Fruit fly (Drosophila melanogaster): Measurements from ENCODE around the gene CG14285.
A peak's percentile ranks its signal among the peaks of the same experiment; 100 is the strongest.

Gene CG14285

DNA sequence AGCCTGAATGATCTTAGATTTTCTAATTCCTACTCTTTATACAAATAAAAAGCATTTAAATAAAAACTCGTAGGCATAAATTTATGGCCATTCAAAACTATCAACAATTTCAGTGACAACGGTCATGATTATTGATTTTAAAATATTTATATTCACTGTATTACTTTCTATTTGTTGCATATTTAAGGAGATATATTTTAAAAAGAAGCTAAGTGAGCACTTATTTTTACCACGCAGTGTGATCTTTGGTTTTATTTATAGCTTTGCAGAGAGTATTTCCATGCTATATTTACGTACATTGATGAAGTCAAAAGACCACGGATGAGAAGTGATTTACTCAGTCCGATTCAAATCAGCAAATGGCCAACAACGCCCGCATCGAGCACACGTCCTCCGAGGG lies at the start of gene CG14285:
TSS of gene CG14285 (plus strand) at position 339 of the 400 bp plus-strand sequence.
- TF ChIP-seq Hr96 (GFP tag; optimal IDR thresholded peaks at IDR 0.05) (no peak), Crg-1 (GFP tag; optimal IDR thresholded peaks at IDR 0.05) (no peak), cic (GFP tag; optimal IDR thresholded peaks at IDR 0.05) (no peak), kay (GFP tag; ENCODE audit: borderline replicate concordance) (no peak), CG33017 (tag; optimal IDR thresholded peaks at IDR 0.05) (no peak), tj (GFP tag; optimal IDR thresholded peaks at IDR 0.05) (no peak), toe (GFP tag; optimal IDR thresholded peaks at IDR 0.05) (no peak), pad (GFP tag; optimal IDR thresholded peaks at IDR 0.05) (no peak), cnc (optimal IDR thresholded peaks at IDR 0.05) (no peak), CG14711 (tag; optimal IDR thresholded peaks at IDR 0.05) (no peak), bab1 (GFP tag; optimal IDR thresholded peaks at IDR 0.05) (no peak), CG1620 (GFP tag; optimal IDR thresholded peaks at IDR 0.05) (no peak), CG7045 (GFP tag; optimal IDR thresholded peaks at IDR 0.05) (no peak)

DNA sequence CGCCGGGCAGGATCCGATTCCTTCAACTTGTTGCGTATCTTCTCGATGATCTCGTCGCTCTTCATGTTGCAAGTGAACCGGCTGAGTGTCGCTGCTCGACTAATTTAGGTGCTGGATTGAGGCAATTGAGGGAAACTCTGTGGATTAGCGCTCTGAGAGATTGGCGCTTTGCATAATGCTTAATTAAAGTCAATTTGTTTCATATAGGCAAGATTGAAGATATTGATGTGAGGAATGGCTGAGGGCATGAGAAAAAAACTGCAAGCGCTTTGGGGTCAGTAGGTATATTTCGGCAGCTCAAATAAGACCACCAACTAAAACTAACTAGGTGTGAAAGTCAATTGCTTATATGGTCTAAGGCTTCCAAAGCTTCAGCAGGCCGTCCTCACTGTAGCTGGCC lies 46.2 kb upstream of the CG14285 start, which contains the start of gene euc:
TSS of gene euc (minus strand) at position 101 of the 400 bp plus-strand sequence.
- TF ChIP-seq CG7045 (GFP tag; optimal IDR thresholded peaks at IDR 0.05) (no peak), Hr96 (GFP tag; optimal IDR thresholded peaks at IDR 0.05) (no peak), CG5204 (GFP tag; optimal IDR thresholded peaks at IDR 0.05) (no peak), toe (GFP tag; optimal IDR thresholded peaks at IDR 0.05) (no peak), CG33017 (tag; optimal IDR thresholded peaks at IDR 0.05) (no peak), CG11617 (GFP tag; optimal IDR thresholded peaks at IDR 0.05) (no peak), ovo (GFP tag; optimal IDR thresholded peaks at IDR 0.05) (no peak), bab1 (GFP tag; optimal IDR thresholded peaks at IDR 0.05) (no peak), cic (GFP tag; optimal IDR thresholded peaks at IDR 0.05) (no peak), CG12768 (GFP tag; optimal IDR thresholded peaks at IDR 0.05) (no peak)

DNA sequence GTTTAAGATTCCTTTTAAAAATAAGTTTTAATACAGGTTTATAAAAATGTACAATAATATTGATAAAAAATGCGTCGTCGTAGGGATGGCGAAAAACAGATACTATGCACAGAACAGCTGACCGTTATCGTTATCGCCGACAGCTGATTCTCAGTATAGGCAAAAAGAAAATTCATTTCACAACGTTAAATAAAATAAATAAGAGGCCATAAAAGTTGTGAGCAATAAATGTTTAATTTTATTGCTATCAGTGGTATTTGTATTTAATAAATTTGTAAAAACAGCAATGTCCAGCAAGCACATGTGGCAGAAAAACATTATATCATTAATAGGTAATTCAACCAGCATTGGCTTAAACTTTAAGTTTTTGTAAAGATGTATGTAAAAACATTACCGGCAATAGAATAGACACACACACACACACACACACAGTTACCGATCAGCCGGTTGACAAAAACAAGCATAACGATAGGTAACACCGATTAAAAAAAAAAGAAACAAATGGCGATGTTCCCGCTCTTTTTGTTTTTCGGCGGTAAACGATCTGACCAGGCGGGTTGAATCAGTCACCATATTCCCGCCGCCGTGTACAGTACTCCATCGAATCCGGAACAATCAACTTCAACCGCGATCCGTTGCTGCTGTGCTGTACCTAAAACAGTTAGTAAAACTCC lies 43.9 kb upstream of the CG14285 start, which contains the start of the genes dnk and Smu1:
TSS of gene dnk (plus strand) at position 133 of the 674 bp plus-strand sequence.
TSS of gene Smu1 (minus strand) at position 462 of the 674 bp plus-strand sequence.
- TF ChIP-seq CG11617 (GFP tag; optimal IDR thresholded peaks at IDR 0.05) (peak; percentile 60), bab1 (GFP tag; optimal IDR thresholded peaks at IDR 0.05) (no peak), CG5204 (GFP tag; optimal IDR thresholded peaks at IDR 0.05) (no peak), Clk (GFP tag; optimal IDR thresholded peaks at IDR 0.05) (no peak), tj (GFP tag; optimal IDR thresholded peaks at IDR 0.05) (peak; percentile 35), CG1620 (GFP tag; optimal IDR thresholded peaks at IDR 0.05) (no peak), kay (GFP tag; ENCODE audit: borderline replicate concordance) (peak; percentile 90)

DNA sequence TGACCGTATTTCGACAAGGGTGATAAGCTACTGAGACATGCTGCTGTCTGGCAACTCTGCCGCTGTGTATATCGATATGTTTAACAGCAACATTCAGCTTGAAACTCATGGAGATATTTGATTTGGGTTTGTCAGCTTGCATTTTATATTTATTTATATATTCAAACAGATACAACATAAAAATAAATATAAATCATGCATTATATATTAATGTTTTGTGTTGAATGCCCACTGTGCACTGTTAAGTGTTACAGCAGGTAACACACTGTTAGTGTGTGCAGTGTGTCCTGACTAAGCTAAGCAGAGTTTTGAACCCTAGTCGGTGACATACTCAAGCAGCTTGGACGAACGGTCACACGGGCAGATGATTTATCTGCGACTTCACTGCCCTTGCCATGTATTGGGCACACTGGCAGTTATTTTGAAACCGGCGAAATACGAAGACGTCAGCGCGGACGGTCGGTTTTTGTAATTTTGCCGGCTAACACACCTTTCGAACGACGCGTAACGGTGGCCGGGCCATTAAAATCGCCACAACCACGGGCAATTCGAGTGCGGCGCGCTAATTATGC lies 41.2 kb upstream of the CG14285 start, which contains the start of the genes snRNP-U1-C and gukh:
TSS of gene snRNP-U1-C (minus strand) at position 37 of the 572 bp plus-strand sequence.
TSS of gene gukh (plus strand) at position 412 of the 572 bp plus-strand sequence.
- peak; percentile 50 for TF ChIP-seq tj (GFP tag; optimal IDR thresholded peaks at IDR 0.05)
- peak; percentile 57 for TF ChIP-seq Mnt (GFP tag; optimal IDR thresholded peaks at IDR 0.05)
- peak; percentile 77 for TF ChIP-seq CG11617 (GFP tag; optimal IDR thresholded peaks at IDR 0.05)
- no peak for TF ChIP-seq cnc (optimal IDR thresholded peaks at IDR 0.05)
- no peak for TF ChIP-seq kay (GFP tag; ENCODE audit: borderline replicate concordance)
- TF ChIP-seq Clk (GFP tag; optimal IDR thresholded peaks at IDR 0.05): peak; percentile 65
- peak; percentile 50 for TF ChIP-seq pad (GFP tag; optimal IDR thresholded peaks at IDR 0.05)
- no peak for TF ChIP-seq Crg-1 (GFP tag; optimal IDR thresholded peaks at IDR 0.05)
- TF ChIP-seq CG14711 (tag; optimal IDR thresholded peaks at IDR 0.05): peak; percentile 81
- peak; percentile 68 for TF ChIP-seq ovo (GFP tag; optimal IDR thresholded peaks at IDR 0.05)
- peak; percentile 24 for TF ChIP-seq Hr96 (GFP tag; optimal IDR thresholded peaks at IDR 0.05)
- peak; percentile 63 for TF ChIP-seq toe (GFP tag; optimal IDR thresholded peaks at IDR 0.05)
- TF ChIP-seq CG33017 (tag; optimal IDR thresholded peaks at IDR 0.05): peak; percentile 78
- TF ChIP-seq CG7101 (tag; optimal IDR thresholded peaks at IDR 0.05): peak; percentile 84
- peak; percentile 70 for TF ChIP-seq CG12768 (GFP tag; optimal IDR thresholded peaks at IDR 0.05)
- TF ChIP-seq bab1 (GFP tag; optimal IDR thresholded peaks at IDR 0.05): peak; percentile 83
- peak; percentile 75 for TF ChIP-seq CG7045 (GFP tag; optimal IDR thresholded peaks at IDR 0.05)
- peak; percentile 67 for TF ChIP-seq CG1620 (GFP tag; optimal IDR thresholded peaks at IDR 0.05)
- TF ChIP-seq CG5204 (GFP tag; optimal IDR thresholded peaks at IDR 0.05): peak; percentile 73
- peak; percentile 39 for TF ChIP-seq cic (GFP tag; optimal IDR thresholded peaks at IDR 0.05)

DNA sequence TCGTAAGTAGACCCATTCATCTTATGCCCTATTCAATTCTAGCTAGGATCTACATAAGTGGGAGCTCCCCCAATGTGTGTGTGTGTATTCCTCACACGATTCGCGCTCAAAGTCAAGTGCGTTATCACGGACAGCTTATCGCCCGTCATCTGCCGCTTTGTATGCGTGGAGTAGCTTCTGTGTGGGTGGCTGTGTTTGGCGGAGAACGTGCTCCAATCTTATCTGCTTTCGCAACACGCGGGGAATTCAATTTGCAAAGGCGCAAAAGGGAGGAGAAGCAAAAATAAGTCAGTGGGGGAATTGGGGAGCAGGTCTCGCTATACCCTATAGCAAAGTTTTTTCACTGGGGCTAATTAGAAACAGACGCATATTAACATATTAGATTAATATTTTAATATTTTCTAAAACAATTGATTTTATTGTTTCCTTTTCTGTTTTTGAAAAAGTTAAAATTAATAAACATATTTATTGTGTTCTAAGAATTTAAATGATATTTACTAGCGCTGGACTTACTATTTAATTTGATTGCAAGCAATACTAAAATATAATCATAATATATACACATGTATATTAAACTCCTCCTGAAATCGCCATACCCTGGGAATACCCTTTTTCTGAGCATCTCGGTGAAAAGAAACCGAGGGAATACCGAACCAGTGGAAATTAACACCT lies 39.6 kb upstream of the CG14285 start:
- peak; percentile 1 for TF ChIP-seq toe (GFP tag; optimal IDR thresholded peaks at IDR 0.05)
- no peak for TF ChIP-seq Hr96 (GFP tag; optimal IDR thresholded peaks at IDR 0.05)
- peak; percentile 57 for TF ChIP-seq CG12768 (GFP tag; optimal IDR thresholded peaks at IDR 0.05)
- TF ChIP-seq CG7101 (tag; optimal IDR thresholded peaks at IDR 0.05): peak; percentile 86
- TF ChIP-seq ovo (GFP tag; optimal IDR thresholded peaks at IDR 0.05): no peak
- peak; percentile 74 for TF ChIP-seq pad (GFP tag; optimal IDR thresholded peaks at IDR 0.05)
- no peak for TF ChIP-seq Clk (GFP tag; optimal IDR thresholded peaks at IDR 0.05)
- TF ChIP-seq tj (GFP tag; optimal IDR thresholded peaks at IDR 0.05): no peak
- TF ChIP-seq Crg-1 (GFP tag; optimal IDR thresholded peaks at IDR 0.05): peak; percentile 9
- no peak for TF ChIP-seq cnc (optimal IDR thresholded peaks at IDR 0.05)
- TF ChIP-seq CG11617 (GFP tag; optimal IDR thresholded peaks at IDR 0.05): peak; percentile 80
- TF ChIP-seq CG7045 (GFP tag; optimal IDR thresholded peaks at IDR 0.05): peak; percentile 46
- no peak for TF ChIP-seq cic (GFP tag; optimal IDR thresholded peaks at IDR 0.05)
- TF ChIP-seq CG5204 (GFP tag; optimal IDR thresholded peaks at IDR 0.05): peak; percentile 44
- TF ChIP-seq CG1620 (GFP tag; optimal IDR thresholded peaks at IDR 0.05): no peak
- TF ChIP-seq CG33017 (tag; optimal IDR thresholded peaks at IDR 0.05): peak; percentile 66
- peak; percentile 82 for TF ChIP-seq CG14711 (tag; optimal IDR thresholded peaks at IDR 0.05)
- no peak for TF ChIP-seq kay (GFP tag; ENCODE audit: borderline replicate concordance)
- TF ChIP-seq bab1 (GFP tag; optimal IDR thresholded peaks at IDR 0.05): peak; percentile 62
- TF ChIP-seq Mnt (GFP tag; optimal IDR thresholded peaks at IDR 0.05): peak; percentile 35
